Worm (Caenorhabditis elegans) whole organism, midembryonic: ENCODE results near the gene C50A2.3.

Experiments
- cog-1 ChIP-seq: sonication (generic microtip); optimal IDR thresholded peaks from 2 replicates; lab custom pipeline; 2016; ENCODE audit warnings: missing genetic modification characterization, missing compliant biosample characterization
- flt-1 ChIP-seq: fragments of 200-800 bp; sonication (Bioruptor generic); IDR thresholded peaks from 2 replicates; pipeline ENCODE4 v1.3.6; 2022; ENCODE audit warnings: missing genetic modification characterization, missing compliant biosample characterization
- med-1 ChIP-seq: sonication (generic microtip); optimal IDR thresholded peaks from 2 replicates; lab custom pipeline; 2017; ENCODE audit warnings: missing genetic modification characterization, mild to moderate bottlenecking, missing compliant biosample characterization, antibody characterized with exemption, missing genetic modification reagents; ENCODE audit not compliant: insufficient read depth
- ref-1 ChIP-seq: fragments of 200-800 bp; sonication (Bioruptor generic); conservative IDR thresholded peaks from 2 replicates; pipeline ENCODE4 v1.3.6; 2022; ENCODE audit warnings: missing genetic modification reagents, missing genetic modification characterization, missing compliant biosample characterization

- TF ChIP-seq cog-1 (tag; lab: Kevin White, UChicago), result no peak
- TF ChIP-seq med-1, result no peak
- TF ChIP-seq flt-1 (GFP tag; lab: Robert Waterston, UW), result no peak
- TF ChIP-seq ref-1 (GFP tag; lab: Robert Waterston, UW), result no peak
Measured at ce11 chrIV:1118566-1118965, 39.3 kb downstream of the C50A2.3 start, which contains the start of gene srx-13.
